Fruit fly (Drosophila melanogaster) Kc167 (cell line): ENCODE results near the gene Rpn12R.

Experiments used
- Sin3A ChIP-seq: fragments of >200 bp; optimal IDR thresholded peaks from 2 replicates; lab custom pipeline; 2018; ENCODE audit warnings: missing external identifiers
- h ChIP-seq: fragments of >200 bp; optimal IDR thresholded peaks from 3 replicates; lab custom pipeline; 2018; ENCODE audit warnings: missing external identifiers
- insv ChIP-seq: fragments of >200 bp; optimal IDR thresholded peaks from 3 replicates; lab custom pipeline; 2018; ENCODE audit warnings: missing external identifiers
- psq ChIP-seq: fragments of >200 bp; optimal IDR thresholded peaks from 2 replicates; lab custom pipeline; 2017; ENCODE audit warnings: missing external identifiers

DNA sequence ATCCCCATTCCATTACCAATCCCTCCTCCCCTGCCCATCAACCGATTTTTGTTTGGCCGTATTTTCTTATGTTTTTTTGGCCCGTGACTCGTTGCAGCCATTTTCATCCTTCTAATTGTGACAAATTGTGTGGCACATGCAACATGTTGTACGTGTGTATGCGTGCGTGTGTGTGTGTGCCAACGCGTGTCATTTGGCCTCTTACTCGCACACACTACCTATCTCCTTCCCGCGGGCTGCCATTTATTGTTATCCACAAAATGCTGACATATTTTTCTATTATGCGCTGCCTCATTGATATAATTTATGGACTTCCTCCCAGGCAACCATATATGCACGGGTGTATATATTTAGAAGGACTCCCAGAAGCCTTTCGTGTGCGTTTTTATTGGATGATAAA, 10.6 kb downstream of the Rpn12R start:
- TF ChIP-seq Sin3A (lab: Kevin White, UChicago) (no peak), h (lab: Kevin White, UChicago) (no peak), psq (lab: Kevin White, UChicago) (no peak), insv (lab: Kevin White, UChicago) (no peak)
